Worm (Caenorhabditis elegans) whole organism, dauer: ENCODE data around the gene srh-80.

ENCODE experiments used
- unc-62 ChIP-seq: sonication (generic microtip); optimal IDR thresholded peaks from 2 replicates; lab custom pipeline; 2017; ENCODE audit warnings: missing biosample characterization, missing genetic modification reagents, missing genetic modification characterization

srh-80 gene

DNA sequence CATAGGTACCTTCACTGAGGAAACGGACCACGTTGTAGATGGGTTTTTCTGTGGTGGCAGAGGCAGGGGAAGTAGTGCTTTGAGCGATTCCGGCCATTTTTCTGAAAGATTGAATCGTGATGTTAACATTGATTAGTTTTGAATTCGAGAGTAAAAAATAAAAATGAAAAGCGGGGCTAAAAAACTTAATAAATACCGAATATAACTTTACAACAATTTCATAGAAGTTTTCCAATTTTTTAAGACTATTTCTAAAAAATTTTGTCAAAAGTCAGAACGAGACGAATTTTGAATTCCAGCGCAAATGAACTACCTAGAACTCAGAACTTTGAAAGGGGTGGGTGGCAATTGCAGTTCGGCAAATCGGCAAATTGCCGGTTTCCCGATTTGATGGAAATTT is 14.8 kb downstream of the srh-80 start, which contains the start of gene kin-33:
Gene kin-33 (minus strand): TSS at position 101 of the 400 bp plus-strand sequence.
- no peak for TF ChIP-seq unc-62 (GFP tag; lab: Kevin White, UChicago)

DNA sequence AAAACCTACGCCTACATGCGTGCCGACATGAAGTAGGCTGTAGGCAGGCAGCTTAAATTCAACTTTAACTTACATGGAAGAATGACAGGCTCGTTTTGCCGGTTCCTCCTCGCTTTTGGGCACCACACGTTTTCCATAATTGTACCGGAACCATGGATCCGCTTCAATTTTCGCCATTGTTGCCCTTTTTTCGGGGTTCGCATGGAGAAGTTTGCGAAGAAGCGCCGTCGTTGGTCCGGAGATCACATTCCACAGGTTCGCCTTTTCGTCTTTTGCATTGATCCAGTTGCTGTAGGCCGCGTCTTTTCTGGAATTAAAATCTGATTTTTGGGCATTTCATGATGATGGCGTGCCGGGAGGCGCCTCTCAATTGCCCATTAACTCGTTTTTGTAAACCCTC is 17.3 kb downstream of the srh-80 start:
- TF ChIP-seq unc-62 (GFP tag; lab: Kevin White, UChicago): no peak

DNA sequence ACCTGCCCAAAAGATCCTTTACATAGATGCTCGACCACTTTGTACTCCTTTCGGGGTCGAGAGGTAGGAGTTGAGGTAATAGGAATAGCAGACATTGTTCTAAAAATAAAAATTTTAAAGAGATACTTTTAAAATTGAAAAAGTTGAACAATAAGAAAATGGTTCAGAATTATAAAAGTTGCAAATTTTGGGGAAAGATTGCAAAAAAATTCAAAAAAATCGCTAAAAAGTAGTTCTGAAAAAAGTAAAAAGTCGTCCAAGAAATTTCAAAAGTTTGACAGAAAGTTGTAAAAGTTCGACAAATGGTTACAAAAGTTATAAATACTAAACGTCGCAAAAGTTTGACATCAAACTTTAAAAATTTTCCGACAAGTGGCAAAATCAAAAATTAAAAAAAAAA is 18.4 kb downstream of the srh-80 start, which contains the start of gene R02C2.1:
Gene R02C2.1 (minus strand): TSS at position 101 of the 400 bp plus-strand sequence.
- TF ChIP-seq unc-62 (GFP tag; lab: Kevin White, UChicago): no peak

DNA sequence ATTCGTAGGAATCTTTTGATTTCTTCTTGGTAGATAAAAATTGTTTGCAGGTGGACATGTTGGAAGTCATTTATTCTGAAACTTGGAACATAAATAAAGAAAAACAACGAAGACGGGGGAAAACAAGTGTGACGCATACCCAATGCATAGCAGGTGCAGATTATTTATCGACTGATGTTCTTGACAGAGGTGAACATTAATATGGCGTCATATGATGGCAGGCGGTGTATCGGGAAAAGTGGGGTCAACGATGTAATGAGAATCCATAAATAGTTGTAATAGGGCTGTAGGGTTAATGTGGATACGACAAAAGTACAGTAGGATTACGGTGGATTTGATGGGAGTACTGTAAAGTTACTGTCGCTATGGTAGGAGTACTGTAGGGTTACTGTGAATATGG is 20.6 kb downstream of the srh-80 start, which contains the start of gene txt-2:
Gene txt-2 (minus strand): TSS at position 214 of the 400 bp plus-strand sequence.
- no peak for TF ChIP-seq unc-62 (GFP tag; lab: Kevin White, UChicago)

DNA sequence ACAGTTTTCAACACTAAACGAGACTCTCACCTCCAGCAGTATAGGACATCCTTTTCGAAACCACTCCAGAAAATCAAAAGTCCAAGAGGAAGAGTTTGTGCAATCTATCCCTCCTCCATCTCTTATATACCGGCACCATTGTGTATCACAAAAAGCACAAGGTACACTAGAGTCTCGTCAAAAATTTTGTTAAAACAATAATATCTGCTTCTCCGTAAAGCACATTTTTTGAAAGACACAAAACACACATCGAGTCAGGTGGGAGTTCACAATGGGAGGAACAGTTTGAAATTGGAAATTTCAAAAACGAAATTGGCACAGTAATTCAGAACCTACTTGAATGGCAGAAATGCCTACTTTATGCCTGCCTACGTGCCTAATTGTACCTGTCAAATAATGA is 22.8 kb downstream of the srh-80 start, which contains the start of gene R02C2.7:
Gene R02C2.7 (minus strand): TSS at position 101 of the 400 bp plus-strand sequence.
- TF ChIP-seq unc-62 (GFP tag; lab: Kevin White, UChicago): no peak

DNA sequence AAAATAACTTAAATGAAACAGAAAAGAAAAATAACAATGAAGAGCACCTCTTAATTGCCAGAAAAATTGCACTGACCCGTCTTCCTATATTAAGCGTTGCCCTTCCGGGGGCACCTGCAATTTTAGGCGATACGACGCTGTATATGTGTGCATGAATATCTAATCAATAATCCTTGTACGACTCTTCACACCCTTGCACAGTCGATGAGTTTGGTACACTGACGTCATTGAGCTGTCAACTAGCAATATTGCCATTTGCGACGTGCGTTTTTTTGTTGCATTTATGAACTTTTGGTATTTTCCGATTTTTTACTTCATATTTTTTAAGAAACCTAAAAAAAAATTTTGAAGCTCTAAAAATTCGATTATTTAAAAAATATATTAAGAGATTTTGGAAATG is 26.4 kb downstream of the srh-80 start, which contains the start of gene kin-34:
Gene kin-34 (minus strand): TSS at position 101 of the 400 bp plus-strand sequence.
- no peak for TF ChIP-seq unc-62 (GFP tag; lab: Kevin White, UChicago)

DNA sequence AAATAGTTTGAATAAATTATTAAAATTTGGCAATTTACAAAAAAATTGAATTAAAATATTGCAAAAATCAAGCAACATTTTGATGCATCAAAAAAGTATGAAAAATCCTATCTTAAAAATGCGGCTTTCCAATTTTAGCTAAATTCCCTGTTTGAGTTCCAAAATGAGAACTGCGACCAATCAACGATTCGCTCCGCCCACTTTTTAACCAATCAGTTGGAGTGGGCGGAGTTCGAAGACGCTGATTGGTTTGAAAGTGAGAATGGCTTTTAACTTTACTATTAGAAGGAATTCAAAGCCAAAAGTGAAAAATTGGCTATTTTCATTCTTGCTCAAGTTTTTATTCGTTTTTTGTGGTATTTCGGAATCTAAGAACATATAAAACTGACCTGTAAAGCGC is 27.8 kb downstream of the srh-80 start:
- no peak for TF ChIP-seq unc-62 (GFP tag; lab: Kevin White, UChicago)

DNA sequence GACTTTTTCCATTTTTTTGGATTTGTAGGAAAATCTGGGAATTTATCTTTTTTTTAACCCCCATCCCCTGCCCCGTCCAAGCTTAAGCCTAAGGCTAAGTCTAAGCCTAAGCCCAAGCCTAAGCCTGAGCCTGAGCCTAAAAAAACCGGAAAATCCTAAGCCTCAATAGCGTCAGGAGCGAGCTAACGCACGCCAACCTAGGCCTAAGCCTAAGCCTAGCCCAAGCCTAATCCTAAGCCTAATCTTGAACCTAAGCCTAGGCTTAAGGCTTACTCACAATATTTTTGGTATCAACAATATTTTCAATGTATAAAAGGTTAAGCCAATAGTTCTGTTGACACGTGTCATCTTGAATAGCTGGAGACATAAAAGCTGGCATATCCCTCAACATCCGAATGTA is 28.9 kb downstream of the srh-80 start:
- no peak for TF ChIP-seq unc-62 (GFP tag; lab: Kevin White, UChicago)

DNA sequence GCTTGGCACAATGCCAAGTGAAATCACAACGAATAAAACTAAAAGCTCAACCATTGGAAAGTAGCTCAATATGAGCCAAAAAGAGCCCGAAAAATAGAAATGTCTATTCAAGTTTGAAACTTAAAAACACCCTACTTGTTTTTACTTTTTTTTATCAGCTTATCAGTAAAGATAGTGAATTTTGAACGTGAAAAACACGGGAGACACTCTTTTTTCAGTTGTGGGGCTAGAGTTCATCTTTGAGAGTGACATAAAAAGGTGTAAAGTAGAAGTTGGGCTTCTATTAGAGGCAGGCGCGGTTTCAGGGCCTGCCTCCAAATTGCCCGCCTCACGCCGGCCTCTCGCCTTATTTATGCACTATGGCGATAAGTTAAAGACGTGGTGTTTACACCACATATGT is 31.9 kb downstream of the srh-80 start, which contains the start of gene oac-39:
Gene oac-39 (minus strand): TSS at position 101 of the 400 bp plus-strand sequence.
- no peak for TF ChIP-seq unc-62 (GFP tag; lab: Kevin White, UChicago)

DNA sequence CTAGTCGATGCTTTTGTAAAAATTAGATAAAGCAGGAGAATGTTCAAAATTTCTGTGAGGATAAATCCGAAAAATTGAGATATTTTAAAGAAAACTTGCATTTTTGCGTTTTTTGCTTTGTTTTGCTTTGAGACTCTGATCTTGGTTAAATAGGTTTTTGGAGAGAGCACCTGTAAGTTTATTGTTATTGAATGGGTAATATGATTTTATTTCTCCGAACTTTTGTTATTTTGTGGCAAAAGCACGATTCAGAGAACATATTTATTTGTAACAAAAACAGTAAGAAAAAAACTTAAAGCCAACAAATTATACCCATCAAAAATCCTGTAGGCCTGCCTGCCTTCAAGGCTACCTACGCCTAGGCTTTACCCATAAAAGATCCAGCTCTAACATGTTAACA is 34.9 kb downstream of the srh-80 start, which contains the start of gene str-121:
Gene str-121 (minus strand): TSS at position 101 of the 400 bp plus-strand sequence.
- TF ChIP-seq unc-62 (GFP tag; lab: Kevin White, UChicago): no peak

DNA sequence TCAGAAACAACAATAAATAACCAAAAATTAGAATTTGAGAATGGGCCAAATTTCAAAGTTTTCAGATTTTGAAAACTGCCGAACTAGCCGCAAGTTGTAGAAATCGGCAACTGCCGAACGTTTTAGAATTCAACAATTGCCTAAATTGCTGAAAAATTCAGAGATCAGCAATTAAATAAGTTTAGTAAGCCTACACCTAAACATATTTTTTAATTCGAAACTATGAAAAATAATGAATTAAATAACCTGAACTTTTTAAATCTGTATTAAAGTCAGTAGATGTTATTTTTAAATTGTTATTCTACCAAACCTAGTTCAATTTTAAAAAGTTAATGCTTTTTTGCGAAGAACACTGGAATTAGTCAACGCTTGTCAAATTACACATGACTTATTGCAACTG is 39.0 kb downstream of the srh-80 start, which contains the start of gene nhr-204:
Gene nhr-204 (minus strand): TSS at position 101 of the 400 bp plus-strand sequence.
- no peak for TF ChIP-seq unc-62 (GFP tag; lab: Kevin White, UChicago)

DNA sequence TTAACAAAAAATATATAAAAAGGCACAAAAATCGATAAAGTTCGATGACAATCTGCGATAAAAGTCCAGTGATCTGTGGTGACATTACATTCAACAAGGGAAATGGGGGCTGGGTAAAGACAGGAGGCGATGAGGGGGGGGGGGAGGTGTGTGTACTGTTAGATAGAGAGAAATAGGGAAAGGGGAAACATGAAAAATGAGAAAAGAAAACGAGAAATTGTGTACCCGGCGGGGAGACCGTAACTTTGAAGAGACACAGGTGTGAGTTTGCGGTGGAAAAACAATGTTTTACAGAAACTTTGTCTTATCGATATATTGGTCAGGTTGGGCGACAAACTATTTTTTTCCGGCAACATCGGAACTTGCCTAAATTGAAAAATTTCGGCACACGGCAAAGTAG is 40.6 kb downstream of the srh-80 start:
- no peak for TF ChIP-seq unc-62 (GFP tag; lab: Kevin White, UChicago)

DNA sequence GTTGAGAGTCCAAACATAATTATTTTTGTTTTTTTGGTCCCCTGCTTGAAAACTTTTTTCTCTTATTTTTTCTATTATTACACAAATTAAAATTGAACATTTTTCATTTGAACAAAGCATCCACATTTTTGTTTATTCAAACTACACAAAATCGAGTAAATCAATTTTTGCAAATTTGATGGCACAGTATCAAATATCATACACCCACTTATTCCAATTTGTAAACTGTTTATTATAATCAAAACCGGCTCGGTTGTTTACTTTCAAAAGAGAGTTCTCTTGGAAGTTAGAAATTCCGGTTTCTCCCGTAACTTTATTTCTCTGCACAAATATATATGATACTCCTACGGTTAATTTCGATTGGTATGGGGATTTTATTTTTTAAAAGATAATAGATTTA is 48.3 kb downstream of the srh-80 start, which contains the start of gene lgc-26:
Gene lgc-26 (plus strand): TSS at position 301 of the 400 bp plus-strand sequence.
- no peak for TF ChIP-seq unc-62 (GFP tag; lab: Kevin White, UChicago)
